Fruit fly (Drosophila melanogaster) whole organism, embryonic: ENCODE results near the gene CG13360.
A peak's percentile ranks its signal among the peaks of the same experiment; 100 is the strongest.

Experiments used
- B-H2 ChIP-seq: fragments of 200-800 bp; sonication (Bioruptor generic); optimal IDR thresholded peaks from 2 replicates; lab custom pipeline; 2018; ENCODE audit warnings: missing biosample characterization, mild to moderate bottlenecking, missing genetic modification characterization
- CG10321 ChIP-seq: fragments of 200-800 bp; sonication (Bioruptor generic); IDR thresholded peaks from 2 replicates; pipeline ENCODE4 v1.3.6; 2022; ENCODE audit warnings: missing biosample characterization, missing genetic modification characterization
- CG10431 ChIP-seq: fragments of 200-800 bp; sonication (Bioruptor generic); optimal IDR thresholded peaks from 3 replicates; lab custom pipeline; 2018; ENCODE audit warnings: missing biosample characterization, mild to moderate bottlenecking, missing genetic modification characterization
- CG10543 ChIP-seq: fragments of 200-800 bp; sonication (Bioruptor generic); optimal IDR thresholded peaks from 3 replicates; lab custom pipeline; 2017; ENCODE audit warnings: missing biosample characterization, mild to moderate bottlenecking, missing genetic modification characterization, moderate library complexity
- CG11695 ChIP-seq: fragments of 200-800 bp; sonication (Bioruptor generic); IDR thresholded peaks from 3 replicates; pipeline ENCODE4 v1.3.6; 2022; ENCODE audit warnings: missing biosample characterization, missing genetic modification characterization
- CG13775 ChIP-seq: fragments of 200-800 bp; sonication (Bioruptor generic); optimal IDR thresholded peaks from 3 replicates; lab custom pipeline; 2017; ENCODE audit warnings: missing biosample characterization, mild to moderate bottlenecking, missing genetic modification characterization
- CG14667 ChIP-seq: fragments of 200-800 bp; sonication (Bioruptor generic); IDR thresholded peaks from 2 replicates; pipeline ENCODE4 v1.3.6; 2022; ENCODE audit warnings: missing biosample characterization, missing genetic modification characterization
- CG14860 ChIP-seq: fragments of 200-800 bp; sonication (Bioruptor generic); IDR thresholded peaks from 3 replicates; pipeline ENCODE4 v1.3.6; 2022; ENCODE audit warnings: missing biosample characterization, missing genetic modification characterization; ENCODE audit not compliant: partially characterized antibody
- CG15696 ChIP-seq: fragments of 200-800 bp; sonication (Bioruptor generic); optimal IDR thresholded peaks from 2 replicates; lab custom pipeline; 2019; ENCODE audit warnings: missing biosample characterization, mild to moderate bottlenecking, missing genetic modification characterization, moderate library complexity
- CG2889 ChIP-seq: fragments of 200-800 bp; sonication (Bioruptor generic); IDR thresholded peaks from 3 replicates; pipeline ENCODE4 v1.3.6; 2022; ENCODE audit warnings: missing biosample characterization, missing genetic modification characterization
- CG33557 ChIP-seq: fragments of 200-800 bp; sonication (Bioruptor generic); optimal IDR thresholded peaks from 2 replicates; lab custom pipeline; 2019; ENCODE audit warnings: missing biosample characterization, mild to moderate bottlenecking, missing genetic modification characterization, moderate library complexity
- CG34376 ChIP-seq: fragments of 200-800 bp; sonication (Bioruptor generic); optimal IDR thresholded peaks from 2 replicates; lab custom pipeline; 2018; ENCODE audit warnings: missing biosample characterization, mild to moderate bottlenecking, missing genetic modification characterization
- CG3838 ChIP-seq: fragments of 200-800 bp; sonication (Bioruptor generic); optimal IDR thresholded peaks from 3 replicates; lab custom pipeline; 2016; ENCODE audit warnings: missing biosample characterization, missing genetic modification characterization
- CG4854 ChIP-seq: fragments of 200-800 bp; sonication (Bioruptor generic); optimal IDR thresholded peaks from 2 replicates; lab custom pipeline; 2016; ENCODE audit warnings: missing biosample characterization, missing genetic modification characterization, inconsistent platforms
- CG7786 ChIP-seq: fragments of 200-800 bp; sonication (Bioruptor generic); optimal IDR thresholded peaks from 2 replicates; lab custom pipeline; 2016; ENCODE audit warnings: missing biosample characterization, missing genetic modification characterization
- CG9876 ChIP-seq: fragments of 200-800 bp; sonication (Bioruptor generic); optimal IDR thresholded peaks from 2 replicates; lab custom pipeline; 2016; ENCODE audit warnings: missing biosample characterization, missing genetic modification characterization
- CHES-1-like ChIP-seq: fragments of 200-800 bp; sonication (Bioruptor generic); optimal IDR thresholded peaks from 2 replicates; lab custom pipeline; 2016; ENCODE audit warnings: missing biosample characterization, missing genetic modification characterization
- CoRest ChIP-seq: fragments of 200-800 bp; sonication (Bioruptor generic); optimal IDR thresholded peaks from 3 replicates; lab custom pipeline; 2018; ENCODE audit warnings: missing biosample characterization, mild to moderate bottlenecking, missing genetic modification characterization, moderate library complexity
- D ChIP-seq, 2 experiments: fragments of 200-800 bp in 1 of 2; fragments of >200 bp in 1 of 2; sonication (Bioruptor generic) in 1 of 2; optimal IDR thresholded peaks; 2 replicates in 1 of 2; 3 replicates in 1 of 2; lab custom pipeline; 2017; ENCODE audit warnings: mild to moderate bottlenecking in 1 of 2, missing biosample characterization in 1 of 2, missing genetic modification characterization in 1 of 2, missing genetic modification reagents in 1 of 2
- D19A ChIP-seq: fragments of 200-800 bp; optimal IDR thresholded peaks from 3 replicates; lab custom pipeline; 2019; ENCODE audit warnings: missing biosample characterization, mild to moderate bottlenecking, missing genetic modification characterization, moderate library complexity
- E2f1 ChIP-seq: fragments of 200-800 bp; sonication (Bioruptor generic); IDR thresholded peaks from 2 replicates; pipeline ENCODE4 v1.3.6; 2022; ENCODE audit warnings: missing biosample characterization, missing genetic modification characterization
- ERR ChIP-seq: fragments of 200-800 bp; sonication (Bioruptor generic); optimal IDR thresholded peaks from 2 replicates; lab custom pipeline; 2016; ENCODE audit warnings: missing biosample characterization, missing genetic modification characterization
- Fer1 ChIP-seq: fragments of 200-800 bp; sonication (Bioruptor generic); optimal IDR thresholded peaks from 2 replicates; lab custom pipeline; 2017; ENCODE audit warnings: missing biosample characterization, mild to moderate bottlenecking, missing genetic modification characterization
- HLHmδ ChIP-seq: fragments of 200-800 bp; sonication (Bioruptor generic); optimal IDR thresholded peaks from 2 replicates; lab custom pipeline; 2018; ENCODE audit warnings: missing biosample characterization, mild to moderate bottlenecking, missing genetic modification characterization, moderate library complexity
- Hmx ChIP-seq: fragments of 200-800 bp; sonication (Bioruptor generic); optimal IDR thresholded peaks from 2 replicates; lab custom pipeline; 2016; ENCODE audit warnings: missing biosample characterization, missing genetic modification characterization
- Mes4 ChIP-seq: fragments of 200-800 bp; sonication (Bioruptor generic); optimal IDR thresholded peaks from 2 replicates; lab custom pipeline; 2016; ENCODE audit warnings: missing biosample characterization, missing genetic modification characterization
- Oaz ChIP-seq: fragments of 200-800 bp; sonication (Bioruptor generic); IDR thresholded peaks from 2 replicates; pipeline ENCODE4 v1.3.6; 2022; ENCODE audit warnings: missing biosample characterization, missing genetic modification characterization
- Rx ChIP-seq: fragments of 200-800 bp; sonication (Bioruptor generic); IDR thresholded peaks from 2 replicates; pipeline ENCODE4 v1.3.6; 2022; ENCODE audit warnings: missing biosample characterization, missing genetic modification characterization
- Sry-β ChIP-seq: fragments of 200-800 bp; sonication (Bioruptor generic); optimal IDR thresholded peaks from 2 replicates; lab custom pipeline; 2018; ENCODE audit warnings: missing biosample characterization, mild to moderate bottlenecking, missing genetic modification characterization, moderate library complexity
- Trl ChIP-seq, 3 experiments: fragments of >200 bp in 2 of 3; fragments of 200-800 bp in 1 of 3; sonication (Bioruptor generic) in 1 of 3; optimal IDR thresholded peaks; 2 replicates in 1 of 3; 3 replicates in 2 of 3; lab custom pipeline; 2016 to 2017; ENCODE audit warnings: missing biosample characterization in 1 of 3, missing genetic modification characterization in 1 of 3
- al ChIP-seq: fragments of 200-800 bp; sonication (Bioruptor generic); IDR thresholded peaks from 2 replicates; pipeline ENCODE4 v1.3.6; 2022; ENCODE audit warnings: missing biosample characterization, missing genetic modification characterization
- ase ChIP-seq: fragments of 200-800 bp; sonication (Bioruptor generic); IDR thresholded peaks from 3 replicates; pipeline ENCODE4 v1.3.6; 2022; ENCODE audit warnings: missing biosample characterization, missing genetic modification characterization
- az2 ChIP-seq: fragments of 200-800 bp; sonication (Bioruptor generic); optimal IDR thresholded peaks from 3 replicates; lab custom pipeline; 2016; ENCODE audit warnings: missing biosample characterization, missing genetic modification characterization
- bowl ChIP-seq: fragments of 200-800 bp; sonication (Bioruptor generic); IDR thresholded peaks from 2 replicates; pipeline ENCODE4 v1.3.6; 2022; ENCODE audit warnings: missing biosample characterization, missing genetic modification characterization
- cas ChIP-seq: fragments of 200-800 bp; sonication (Bioruptor generic); IDR thresholded peaks from 2 replicates; pipeline ENCODE4 v1.3.6; 2022; ENCODE audit warnings: missing biosample characterization, missing genetic modification characterization
- danr ChIP-seq: fragments of 200-800 bp; sonication (Bioruptor generic); IDR thresholded peaks from 2 replicates; pipeline ENCODE4 v1.3.6; 2022; ENCODE audit warnings: missing biosample characterization, missing genetic modification characterization
- dysf ChIP-seq: fragments of 200-800 bp; sonication (Bioruptor generic); IDR thresholded peaks from 3 replicates; pipeline ENCODE4 v1.3.6; 2022; ENCODE audit warnings: missing biosample characterization, missing genetic modification characterization
- gcm2 ChIP-seq: fragments of 200-800 bp; sonication (Bioruptor generic); optimal IDR thresholded peaks from 2 replicates; lab custom pipeline; 2016; ENCODE audit warnings: missing biosample characterization, missing genetic modification characterization
- gem ChIP-seq: fragments of 200-800 bp; sonication (Bioruptor generic); optimal IDR thresholded peaks from 2 replicates; lab custom pipeline; 2019; ENCODE audit warnings: missing biosample characterization, mild to moderate bottlenecking, missing genetic modification characterization, moderate library complexity
- gsb-n ChIP-seq: fragments of 200-800 bp; sonication (Bioruptor generic); optimal IDR thresholded peaks from 3 replicates; lab custom pipeline; 2018; ENCODE audit warnings: missing biosample characterization, mild to moderate bottlenecking, missing genetic modification characterization
- mld ChIP-seq: fragments of 200-800 bp; sonication (Bioruptor generic); IDR thresholded peaks from 3 replicates; pipeline ENCODE4 v1.3.6; 2022; ENCODE audit warnings: missing biosample characterization, missing genetic modification characterization; ENCODE audit not compliant: partially characterized antibody
- prd ChIP-seq, 3 experiments: fragments of >200 bp in 2 of 3; fragments of 200-800 bp in 1 of 3; sonication (Bioruptor generic) in 1 of 3; optimal IDR thresholded peaks in 2 of 3; IDR thresholded peaks in 1 of 3; 2 replicates in 2 of 3; 3 replicates in 1 of 3; pipeline versions ENCODE4 v1.3.6 to Lab custom; 2017 to 2022; ENCODE audit warnings: missing biosample characterization in 1 of 3, missing genetic modification characterization in 1 of 3
- salm ChIP-seq: fragments of 200-800 bp; sonication (Bioruptor generic); optimal IDR thresholded peaks from 2 replicates; lab custom pipeline; 2018; ENCODE audit warnings: missing biosample characterization, mild to moderate bottlenecking, missing genetic modification characterization
- sens-2 ChIP-seq: fragments of 200-800 bp; sonication (Bioruptor generic); IDR thresholded peaks from 2 replicates; pipeline ENCODE4 v1.3.6; 2022; ENCODE audit warnings: missing biosample characterization, missing genetic modification characterization
- stwl ChIP-seq: fragments of 200-800 bp; sonication (Bioruptor generic); optimal IDR thresholded peaks from 3 replicates; lab custom pipeline; 2018; ENCODE audit warnings: missing biosample characterization, mild to moderate bottlenecking, missing genetic modification characterization, moderate library complexity
- tin ChIP-seq: fragments of 200-800 bp; sonication (Bioruptor generic); optimal IDR thresholded peaks from 3 replicates; lab custom pipeline; 2016; ENCODE audit warnings: missing biosample characterization, missing genetic modification characterization
- usp ChIP-seq: fragments of >200 bp; optimal IDR thresholded peaks from 2 replicates; lab custom pipeline; 2017; ENCODE audit warnings: missing biosample characterization, missing genetic modification characterization
- vnd ChIP-seq: fragments of 200-800 bp; sonication (Bioruptor generic); IDR thresholded peaks from 3 replicates; pipeline ENCODE4 v1.3.6; 2022; ENCODE audit warnings: missing biosample characterization, missing genetic modification characterization; ENCODE audit not compliant: partially characterized antibody

Gene CG13360

DNA sequence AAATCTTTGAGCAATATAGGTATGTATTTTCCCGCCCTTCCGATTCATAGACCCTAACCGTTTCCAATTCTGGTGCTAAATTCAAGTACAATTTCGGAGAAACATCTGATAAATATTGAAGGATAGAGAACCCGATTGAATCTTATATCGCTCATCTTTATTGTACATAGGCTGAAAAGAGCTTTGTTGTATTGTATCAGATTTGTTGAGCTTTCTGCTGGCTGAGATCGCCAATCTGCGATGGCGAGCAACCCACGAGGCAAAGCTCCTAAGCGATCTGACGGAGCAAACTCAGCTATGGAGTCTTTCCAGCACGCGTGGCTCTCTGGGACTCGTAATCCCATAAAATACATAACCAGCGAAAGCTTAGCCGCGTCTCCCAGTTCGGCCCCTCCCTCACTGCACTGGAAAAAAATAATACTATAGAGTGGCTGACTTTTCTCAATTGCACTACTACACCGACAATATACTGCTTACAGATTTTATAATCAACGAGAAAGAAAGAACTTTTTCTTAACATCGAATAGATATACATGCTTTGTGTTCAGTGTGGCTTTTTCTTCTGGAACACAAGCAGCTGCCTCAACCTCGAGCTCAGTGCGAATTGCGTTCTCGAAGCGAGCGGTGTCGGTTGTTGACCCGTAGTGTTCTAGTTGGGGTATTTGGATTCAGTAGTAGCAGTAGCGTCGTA lies 34.1 kb downstream of the CG13360 start (continued):
- peak; percentile 71 for TF ChIP-seq CG13775 (GFP tag; lab: Kevin White, UChicago)
- no peak for TF ChIP-seq vnd
- peak; percentile 71 for TF ChIP-seq Mes4 (GFP tag; lab: Kevin White, UChicago)
- peak; percentile 83 for TF ChIP-seq CG10543 (GFP tag; lab: Kevin White, UChicago)
- peak; percentile 87 for TF ChIP-seq CHES-1-like (GFP tag; lab: Kevin White, UChicago)
- peak in 1 of 2 experiments; percentile 32 for TF ChIP-seq Trl (optimal IDR thresholded peaks at IDR 0.05; lab: Kevin White, UChicago)
- TF ChIP-seq Trl (GFP tag; optimal IDR thresholded peaks at IDR 0.05; lab: Kevin White, UChicago), result peak; percentile 80
- no peak for TF ChIP-seq CG33557 (GFP tag; lab: Kevin White, UChicago)
- TF ChIP-seq CG3838 (GFP tag; lab: Kevin White, UChicago), result peak; percentile 56
- TF ChIP-seq Hmx (GFP tag; lab: Kevin White, UChicago), result peak; percentile 34
- peak; percentile 77 for TF ChIP-seq az2 (GFP tag; lab: Kevin White, UChicago)
- peak; percentile 78 for TF ChIP-seq tin (GFP tag; lab: Kevin White, UChicago)
- peak; percentile 79 for TF ChIP-seq E2f1 (GFP tag; lab: Robert Waterston, UW)
- TF ChIP-seq gsb-n (tag; lab: Kevin White, UChicago), result peak; percentile 16
- peak; percentile 71 for TF ChIP-seq CG14667 (GFP tag; lab: Robert Waterston, UW)
- peak; percentile 78 for TF ChIP-seq gcm2
- TF ChIP-seq ERR (GFP tag; lab: Kevin White, UChicago), result peak; percentile 91
- no peak for TF ChIP-seq D (optimal IDR thresholded peaks at IDR 0.05; lab: Kevin White, UChicago)
- peak; percentile 32 for TF ChIP-seq D (GFP tag; optimal IDR thresholded peaks at IDR 0.05; lab: Kevin White, UChicago)
- TF ChIP-seq stwl, result no peak
- 0 out of 2 replicates have a peak, but pooled peaks have one; percentile 56 for TF ChIP-seq bowl (GFP tag; lab: Robert Waterston, UW)
- TF ChIP-seq CoRest (tag; lab: Kevin White, UChicago), result peak; percentile 78
- TF ChIP-seq CG34376 (GFP tag; lab: Kevin White, UChicago), result peak; percentile 80
- TF ChIP-seq D19A, result peak; percentile 65
- TF ChIP-seq dysf (GFP tag; lab: Robert Waterston, UW), result peak; percentile 90
- peak; percentile 79 for TF ChIP-seq Rx (GFP tag; lab: Robert Waterston, UW)
- peak; percentile 88 for TF ChIP-seq Fer1
- peak; percentile 43; the same call in 1 of the 2 replicates for TF ChIP-seq danr
- TF ChIP-seq CG7786 (GFP tag; lab: Kevin White, UChicago), result peak; percentile 89
- TF ChIP-seq CG11695, result peak; percentile 74
- peak; percentile 63 for TF ChIP-seq CG9876 (GFP tag; lab: Kevin White, UChicago)
- TF ChIP-seq CG2889 (GFP tag; lab: Robert Waterston, UW), result peak; percentile 80; the same call in 2 of the 3 replicates
- no peak for TF ChIP-seq mld
- peak; percentile 65 for TF ChIP-seq CG10321 (GFP tag; lab: Robert Waterston, UW)
- peak; percentile 20 for TF ChIP-seq CG15696 (tag; lab: Kevin White, UChicago)
- peak; percentile 81 for TF ChIP-seq CG4854 (GFP tag; lab: Kevin White, UChicago)
- TF ChIP-seq usp (GFP tag; lab: Kevin White, UChicago), result no peak
- TF ChIP-seq prd (optimal IDR thresholded peaks at IDR 0.05; lab: Kevin White, UChicago), result no peak
- TF ChIP-seq prd (GFP tag; IDR thresholded peaks at IDR 0.05; lab: Robert Waterston, UW), result peak; percentile 85
- peak; percentile 64 for TF ChIP-seq sens-2 (GFP tag; lab: Robert Waterston, UW)
- TF ChIP-seq Oaz (GFP tag; lab: Robert Waterston, UW), result peak; percentile 59; the same call in 1 of the 2 replicates
- peak; percentile 44 for TF ChIP-seq salm (tag; lab: Kevin White, UChicago)
- TF ChIP-seq CG14860 (GFP tag; lab: Robert Waterston, UW), result no peak
- no peak for TF ChIP-seq Sry-β (GFP tag; lab: Kevin White, UChicago)
- TF ChIP-seq HLHmδ (GFP tag; lab: Kevin White, UChicago), result no peak
- TF ChIP-seq ase (GFP tag; lab: Robert Waterston, UW), result peak; percentile 64; the same call in 1 of the 3 replicates
- peak; percentile 89 for TF ChIP-seq al (GFP tag; lab: Robert Waterston, UW)
- peak; percentile 63 for TF ChIP-seq B-H2 (GFP tag; lab: Kevin White, UChicago)
- peak; percentile 87 for TF ChIP-seq gem
- no peak for TF ChIP-seq CG10431 (GFP tag; lab: Kevin White, UChicago)
- TF ChIP-seq cas (GFP tag; lab: Robert Waterston, UW), result peak; percentile 76
